Worm (Caenorhabditis elegans) whole organism, L3 larva: ENCODE measurements around the gene bmk-1.
A peak's percentile ranks its signal among the peaks of the same experiment; 100 is the strongest.

Experiments used
- R02D3.7 ChIP-seq: fragments of 150-350 bp; optimal IDR thresholded peaks from 2 replicates; lab custom pipeline; 2014; ENCODE audit warnings: missing biosample characterization, missing genetic modification characterization
- ZK546.5 ChIP-seq: sonication (generic microtip); optimal IDR thresholded peaks from 2 replicates; lab custom pipeline; 2017; ENCODE audit warnings: missing biosample characterization, missing genetic modification characterization
- aly-2 ChIP-seq: fragments of 150-350 bp; optimal IDR thresholded peaks from 2 replicates; lab custom pipeline; 2014; ENCODE audit warnings: missing biosample characterization, missing genetic modification characterization
- ama-1 ChIP-seq: fragments of 150-350 bp; optimal IDR thresholded peaks from 2 replicates; lab custom pipeline; 2018
- ceh-16 ChIP-seq: sonication (generic microtip); optimal IDR thresholded peaks from 2 replicates; lab custom pipeline; 2017; ENCODE audit warnings: missing biosample characterization, missing genetic modification characterization
- ceh-28 ChIP-seq: fragments of 150-350 bp; optimal IDR thresholded peaks from 2 replicates; lab custom pipeline; 2014; ENCODE audit warnings: missing biosample characterization, missing genetic modification reagents, missing genetic modification characterization
- ceh-82 ChIP-seq: fragments of 150-350 bp; optimal IDR thresholded peaks from 2 replicates; lab custom pipeline; 2014; ENCODE audit warnings: missing biosample characterization, missing genetic modification characterization
- ceh-9 ChIP-seq: sonication (generic microtip); optimal IDR thresholded peaks from 2 replicates; lab custom pipeline; 2018; ENCODE audit warnings: missing biosample characterization, missing genetic modification characterization
- daf-12 ChIP-seq: fragments of 150-350 bp; optimal IDR thresholded peaks from 2 replicates; lab custom pipeline; 2014; ENCODE audit warnings: missing biosample characterization, missing genetic modification reagents, missing genetic modification characterization
- egl-27 ChIP-seq: sonication (generic microtip); optimal IDR thresholded peaks from 4 replicates; lab custom pipeline; 2017; ENCODE audit warnings: missing biosample characterization, missing genetic modification reagents, missing genetic modification characterization
- egl-5 ChIP-seq: fragments of 150-350 bp; optimal IDR thresholded peaks from 2 replicates; lab custom pipeline; 2017; ENCODE audit warnings: missing biosample characterization, missing genetic modification reagents, missing genetic modification characterization, inconsistent platforms
- elt-1 ChIP-seq: fragments of 150-350 bp; optimal IDR thresholded peaks from 2 replicates; lab custom pipeline; 2014; ENCODE audit warnings: missing biosample characterization, missing genetic modification characterization
- elt-2 ChIP-seq: sonication (generic microtip); optimal IDR thresholded peaks from 2 replicates; lab custom pipeline; 2016; ENCODE audit warnings: missing genetic modification reagents, mild to moderate bottlenecking, missing genetic modification characterization, missing compliant biosample characterization
- elt-3 ChIP-seq, 3 experiments: fragments of 150-350 bp in 1 of 3; sonication (generic microtip) in 2 of 3; optimal IDR thresholded peaks; 2 replicates in 2 of 3; 4 replicates in 1 of 3; lab custom pipeline; 2014 to 2017; ENCODE audit warnings: missing biosample characterization in 3 of 3, missing genetic modification characterization in 3 of 3
- eor-1 ChIP-seq, 2 experiments: fragments of 150-350 bp; optimal IDR thresholded peaks; 2 replicates each; lab custom pipeline; 2014 to 2018; ENCODE audit warnings: missing biosample characterization in 2 of 2, missing genetic modification characterization in 2 of 2
- fkh-10 ChIP-seq: sonication (generic microtip); optimal IDR thresholded peaks from 2 replicates; lab custom pipeline; 2017; ENCODE audit warnings: missing biosample characterization, missing genetic modification reagents, missing genetic modification characterization
- fkh-2 ChIP-seq: fragments of 150-350 bp; optimal IDR thresholded peaks from 2 replicates; lab custom pipeline; 2014; ENCODE audit warnings: missing biosample characterization, missing genetic modification reagents, missing genetic modification characterization
- fos-1 ChIP-seq: fragments of 150-350 bp; optimal IDR thresholded peaks from 2 replicates; lab custom pipeline; 2014; ENCODE audit warnings: missing biosample characterization, missing genetic modification characterization
- hmg-11 ChIP-seq: sonication (generic microtip); optimal IDR thresholded peaks from 2 replicates; lab custom pipeline; 2016; ENCODE audit warnings: missing genetic modification characterization, missing compliant biosample characterization
- jun-1 ChIP-seq: fragments of 150-350 bp; optimal IDR thresholded peaks from 2 replicates; lab custom pipeline; 2014; ENCODE audit warnings: missing biosample characterization, missing genetic modification reagents, missing genetic modification characterization
- lin-15B ChIP-seq: fragments of 150-350 bp; optimal IDR thresholded peaks from 2 replicates; lab custom pipeline; 2014; ENCODE audit warnings: missing biosample characterization, missing genetic modification characterization
- lin-39 ChIP-seq: fragments of 150-350 bp; optimal IDR thresholded peaks from 2 replicates; lab custom pipeline; 2018; ENCODE audit warnings: missing biosample characterization, missing genetic modification reagents, missing genetic modification characterization
- lsy-12 ChIP-seq: sonication (generic microtip); optimal IDR thresholded peaks from 2 replicates; lab custom pipeline; 2016; ENCODE audit warnings: mild to moderate bottlenecking, missing genetic modification characterization, missing compliant biosample characterization
- mdl-1 ChIP-seq: fragments of 150-350 bp; optimal IDR thresholded peaks from 2 replicates; lab custom pipeline; 2014; ENCODE audit warnings: missing biosample characterization, missing genetic modification characterization
- mml-1 ChIP-seq: fragments of 150-350 bp; sonication (generic microtip); optimal IDR thresholded peaks from 3 replicates; lab custom pipeline; 2014; ENCODE audit warnings: missing biosample characterization, missing genetic modification characterization
- nfya-1 ChIP-seq: sonication (generic microtip); optimal IDR thresholded peaks from 2 replicates; lab custom pipeline; 2017; ENCODE audit warnings: missing genetic modification characterization, mild to moderate bottlenecking, missing compliant biosample characterization, antibody characterized with exemption, moderate library complexity; ENCODE audit not compliant: insufficient read depth
- nhr-11 ChIP-seq: fragments of 150-350 bp; optimal IDR thresholded peaks from 2 replicates; lab custom pipeline; 2014; ENCODE audit warnings: missing biosample characterization, missing genetic modification characterization
- nhr-12 ChIP-seq: fragments of 150-350 bp; optimal IDR thresholded peaks from 2 replicates; lab custom pipeline; 2014; ENCODE audit warnings: missing biosample characterization, missing genetic modification characterization
- nhr-23 ChIP-seq: fragments of 150-350 bp; optimal IDR thresholded peaks from 2 replicates; lab custom pipeline; 2014; ENCODE audit warnings: missing biosample characterization, missing genetic modification reagents, missing genetic modification characterization
- nhr-237 ChIP-seq: fragments of 150-350 bp; optimal IDR thresholded peaks from 2 replicates; lab custom pipeline; 2014; ENCODE audit warnings: missing biosample characterization, missing genetic modification characterization
- nhr-25 ChIP-seq: sonication (generic microtip); optimal IDR thresholded peaks from 2 replicates; lab custom pipeline; 2017; ENCODE audit warnings: missing biosample characterization, missing genetic modification characterization
- nhr-28 ChIP-seq: fragments of 150-350 bp; optimal IDR thresholded peaks from 2 replicates; lab custom pipeline; 2014; ENCODE audit warnings: missing biosample characterization, missing genetic modification characterization
- nhr-43 ChIP-seq: sonication (generic microtip); optimal IDR thresholded peaks from 2 replicates; lab custom pipeline; 2016; ENCODE audit warnings: mild to moderate bottlenecking, missing genetic modification characterization, missing compliant biosample characterization; ENCODE audit not compliant: poor library complexity, severe bottlenecking
- nhr-67 ChIP-seq: fragments of 150-350 bp; optimal IDR thresholded peaks from 2 replicates; lab custom pipeline; 2014; ENCODE audit warnings: missing biosample characterization, missing genetic modification characterization
- nhr-76 ChIP-seq: fragments of 150-350 bp; sonication (generic microtip); optimal IDR thresholded peaks from 5 replicates; lab custom pipeline; 2014; ENCODE audit warnings: missing biosample characterization, missing genetic modification characterization
- nhr-77 ChIP-seq: fragments of 150-350 bp; optimal IDR thresholded peaks from 2 replicates; lab custom pipeline; 2014; ENCODE audit warnings: missing biosample characterization, missing genetic modification characterization
- pha-4 ChIP-seq: fragments of 150-350 bp; optimal IDR thresholded peaks from 2 replicates; lab custom pipeline; 2014; ENCODE audit warnings: missing biosample characterization, missing genetic modification reagents, missing genetic modification characterization
- pqm-1 ChIP-seq: fragments of 150-350 bp; optimal IDR thresholded peaks from 2 replicates; lab custom pipeline; 2017; ENCODE audit warnings: missing biosample characterization, missing genetic modification characterization, inconsistent platforms
- sea-2 ChIP-seq: fragments of 150-350 bp; sonication (generic microtip); optimal IDR thresholded peaks from 4 replicates; lab custom pipeline; 2014; ENCODE audit warnings: missing biosample characterization, missing genetic modification reagents, missing genetic modification characterization
- skn-1 ChIP-seq: fragments of 150-350 bp; optimal IDR thresholded peaks from 2 replicates; lab custom pipeline; 2014; ENCODE audit warnings: missing biosample characterization, missing genetic modification characterization
- snpc-4 ChIP-seq: fragments of 150-350 bp; optimal IDR thresholded peaks from 2 replicates; lab custom pipeline; 2014; ENCODE audit warnings: missing biosample characterization, missing genetic modification characterization
- tbx-2 ChIP-seq: sonication (generic microtip); optimal IDR thresholded peaks from 2 replicates; lab custom pipeline; 2016; ENCODE audit warnings: mild to moderate bottlenecking, missing genetic modification characterization, missing compliant biosample characterization
- unc-39 ChIP-seq: sonication (generic microtip); optimal IDR thresholded peaks from 4 replicates; lab custom pipeline; 2017; ENCODE audit warnings: missing biosample characterization, missing genetic modification characterization
- unc-62 ChIP-seq: fragments of 150-350 bp; sonication (generic microtip); optimal IDR thresholded peaks from 4 replicates; lab custom pipeline; 2014; ENCODE audit warnings: missing biosample characterization, missing genetic modification reagents, missing genetic modification characterization
- zag-1 ChIP-seq: fragments of 150-350 bp; optimal IDR thresholded peaks from 2 replicates; lab custom pipeline; 2014; ENCODE audit warnings: missing biosample characterization, missing genetic modification characterization
- ztf-11 ChIP-seq: fragments of 150-350 bp; optimal IDR thresholded peaks from 2 replicates; lab custom pipeline; 2014; ENCODE audit warnings: missing biosample characterization, missing genetic modification characterization
- ztf-4 ChIP-seq: fragments of 150-350 bp; optimal IDR thresholded peaks from 2 replicates; lab custom pipeline; 2014; ENCODE audit warnings: missing biosample characterization, missing genetic modification characterization

The bmk-1 gene

DNA sequence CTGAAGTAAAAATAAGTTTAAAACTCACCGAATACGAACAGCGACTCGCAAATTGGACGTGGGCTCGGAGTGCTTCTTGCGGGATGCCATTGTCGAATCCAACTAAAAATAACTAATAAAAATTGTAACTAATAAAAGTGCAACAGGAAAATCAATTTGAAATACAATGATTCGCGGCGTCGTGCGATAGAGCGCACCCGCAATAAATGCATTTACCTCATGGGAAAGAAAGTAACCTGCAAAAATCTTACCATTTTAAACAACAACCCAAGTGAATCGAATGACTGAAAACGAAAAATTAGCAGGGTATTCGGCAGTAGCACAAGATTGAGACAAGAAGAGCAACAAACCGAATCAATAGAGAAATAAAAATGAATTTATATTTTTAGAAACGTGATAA is at the start of gene bmk-1:
TSS of gene bmk-1 (minus strand) at position 359 of the 400 bp plus-strand sequence.
- TF ChIP-seq lin-15B (tag; lab: Kevin White, UChicago) (no peak), mdl-1 (tag; lab: Kevin White, UChicago) (no peak), lsy-12 (no peak)

DNA sequence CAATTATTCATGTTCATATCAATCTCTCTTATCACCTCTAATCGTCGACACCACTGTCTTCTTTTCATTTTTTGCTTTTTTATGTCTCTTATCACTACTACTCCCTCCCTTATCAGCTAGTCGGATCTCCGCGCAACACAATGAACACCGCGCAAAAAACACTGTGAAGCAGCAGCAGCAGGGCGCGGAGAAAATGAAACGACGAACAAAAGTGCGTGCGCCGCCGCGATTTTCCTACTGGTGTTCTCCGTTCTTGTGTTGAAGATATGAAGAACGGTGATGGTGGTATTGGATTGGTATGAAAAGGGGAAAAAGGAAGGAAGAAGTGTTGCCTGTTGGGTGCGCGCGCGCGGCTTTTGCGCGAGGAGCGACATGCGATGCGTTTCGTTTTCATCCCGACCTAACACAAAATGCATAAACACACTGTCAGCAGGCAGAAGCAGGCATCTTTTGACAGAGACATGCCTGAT is 49.0 kb upstream of the bmk-1 start:
- no peak for TF ChIP-seq nhr-237 (tag; lab: Kevin White, UChicago)
- no peak for TF ChIP-seq tbx-2
- peak; percentile 67 for TF ChIP-seq nhr-23 (tag; lab: Kevin White, UChicago)
- no peak for TF ChIP-seq fkh-10 (GFP tag; lab: Kevin White, UChicago)
- TF ChIP-seq nhr-12 (tag; lab: Kevin White, UChicago) = no peak
- TF ChIP-seq unc-62 (GFP tag; lab: Kevin White, UChicago) = no peak
- no peak for TF ChIP-seq ZK546.5 (tag; lab: Kevin White, UChicago)
- TF ChIP-seq hmg-11 = no peak
- peak; percentile 46 for TF ChIP-seq jun-1 (tag; lab: Kevin White, UChicago)
- TF ChIP-seq lin-15B (tag; lab: Kevin White, UChicago) = no peak
- TF ChIP-seq aly-2 = no peak
- TF ChIP-seq nhr-67 (tag; lab: Kevin White, UChicago) = no peak
- TF ChIP-seq nfya-1 (tag; lab: Kevin White, UChicago) = no peak
- no peak for TF ChIP-seq ztf-4
- no peak for TF ChIP-seq ceh-28
- TF ChIP-seq elt-2 (tag; lab: Kevin White, UChicago) = peak; percentile 84
- TF ChIP-seq sea-2 (GFP tag; lab: Kevin White, UChicago) = no peak
- TF ChIP-seq lsy-12 = no peak
- TF ChIP-seq ceh-82 = no peak
- TF ChIP-seq elt-1 (tag; lab: Kevin White, UChicago) = peak; percentile 95
- no peak for TF ChIP-seq snpc-4
- no peak for TF ChIP-seq fos-1 (tag; lab: Kevin White, UChicago)
- no peak for TF ChIP-seq ceh-9 (tag; lab: Kevin White, UChicago)
- peak; percentile 78 for TF ChIP-seq nhr-43
- TF ChIP-seq fkh-2 = no peak
- no peak for TF ChIP-seq pha-4 (tag; lab: Kevin White, UChicago)
- TF ChIP-seq ztf-11 (tag; lab: Kevin White, UChicago) = no peak
- TF ChIP-seq egl-5 (tag; lab: Kevin White, UChicago) = no peak
- no peak for TF ChIP-seq ama-1 (lab: Kevin White, UChicago)
- no peak for TF ChIP-seq mml-1 (tag; lab: Kevin White, UChicago)
- peak; percentile 65 for TF ChIP-seq nhr-25 (tag; lab: Kevin White, UChicago)
- TF ChIP-seq nhr-76 (tag; lab: Kevin White, UChicago) = no peak
- TF ChIP-seq elt-3 (tag; optimal IDR thresholded peaks at IDR 0.05; lab: Kevin White, UChicago) = peak in 2 of 3 experiments; percentile 30 to 93
- no peak for TF ChIP-seq nhr-28 (tag; lab: Kevin White, UChicago)
- no peak for TF ChIP-seq lin-39
- TF ChIP-seq unc-39 (tag; lab: Kevin White, UChicago) = no peak
- TF ChIP-seq eor-1 (tag; optimal IDR thresholded peaks at IDR 0.05; lab: Kevin White, UChicago) = no peak
- TF ChIP-seq nhr-77 (tag; lab: Kevin White, UChicago) = no peak
- TF ChIP-seq zag-1 = no peak
- peak; percentile 42 for TF ChIP-seq pqm-1
- TF ChIP-seq R02D3.7 (tag; lab: Kevin White, UChicago) = no peak
- no peak for TF ChIP-seq ceh-16
- no peak for TF ChIP-seq nhr-11 (tag; lab: Kevin White, UChicago)
- peak; percentile 2 for TF ChIP-seq egl-27 (tag; lab: Kevin White, UChicago)
- TF ChIP-seq daf-12 (tag; lab: Kevin White, UChicago) = no peak
- no peak for TF ChIP-seq mdl-1 (tag; lab: Kevin White, UChicago)
- no peak for TF ChIP-seq skn-1 (tag; lab: Kevin White, UChicago)
